Worm (Caenorhabditis elegans) whole organism, young adult: ENCODE data around the gene hpo-31.

Source experiments
- D2030.7 ChIP-seq: fragments of 200-800 bp; sonication (Bioruptor generic); IDR thresholded peaks from 2 replicates; pipeline ENCODE4 v1.3.6; 2022; ENCODE audit warnings: missing genetic modification reagents, missing genetic modification characterization, missing compliant biosample characterization
- dpl-1 ChIP-seq: fragments of 150-350 bp; optimal IDR thresholded peaks from 2 replicates; lab custom pipeline; 2014; ENCODE audit warnings: missing biosample characterization, missing genetic modification reagents, missing genetic modification characterization
- nhr-90 ChIP-seq: sonication (generic microtip); optimal IDR thresholded peaks from 2 replicates; lab custom pipeline; 2016; ENCODE audit warnings: missing genotype, mild to moderate bottlenecking, missing genetic modification characterization, missing compliant biosample characterization
- zfh-2 ChIP-seq: fragments of 200-800 bp; sonication (Bioruptor generic); conservative IDR thresholded peaks from 2 replicates; pipeline ENCODE4 v1.3.6; 2022; ENCODE audit warnings: missing genetic modification reagents, missing genetic modification characterization, missing compliant biosample characterization

DNA sequence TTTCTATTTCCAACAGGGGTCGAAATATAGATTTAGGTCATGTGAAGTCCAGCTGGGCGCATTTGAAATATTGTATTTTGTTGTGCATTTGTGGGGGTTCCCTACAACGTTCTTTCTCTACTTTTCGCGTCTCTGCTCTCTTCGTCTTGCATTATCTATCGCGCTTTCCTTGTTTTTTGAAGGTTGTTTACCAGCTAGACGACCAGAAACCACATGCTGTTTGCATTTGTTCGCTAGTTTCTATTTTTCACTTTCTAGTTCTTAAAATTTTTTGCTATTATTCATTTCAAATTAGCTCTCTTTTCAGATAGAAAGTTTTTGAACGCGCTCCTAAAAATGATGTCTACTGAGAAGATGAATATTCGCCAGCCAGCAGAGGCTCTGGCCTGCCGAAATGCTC, 16.6 kb downstream of the hpo-31 start, which contains the start of gene F55B12.10:
- TF ChIP-seq D2030.7, result no peak
- no peak for TF ChIP-seq zfh-2 (GFP tag; lab: Robert Waterston, UW)
- no peak for TF ChIP-seq dpl-1 (GFP tag; lab: Kevin White, UChicago)
- no peak for TF ChIP-seq nhr-90
